Fruit fly (Drosophila melanogaster): ENCODE measurements around the gene Rab9D.

Gene Rab9D

DNA sequence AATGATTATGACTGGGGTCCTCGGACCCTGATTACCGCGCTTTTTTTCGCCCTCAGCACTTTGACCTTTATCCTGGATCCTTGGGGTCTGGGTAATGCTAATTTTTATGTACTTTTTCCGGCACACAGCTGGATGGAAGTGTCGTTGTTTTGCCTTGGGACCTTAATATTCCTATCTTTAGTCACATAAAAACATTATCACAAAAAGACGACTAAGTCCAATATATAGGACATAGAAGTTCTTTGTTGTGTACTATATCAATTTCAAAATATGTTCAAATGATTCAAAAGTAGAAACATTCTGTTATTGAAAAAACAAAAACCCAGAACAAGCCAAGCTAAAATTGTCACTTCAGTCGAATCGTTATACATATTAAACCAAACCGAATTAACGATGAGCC lies at the start of gene Rab9D:
Rab9D (plus strand) TSS at position 301 of the 400 bp plus-strand sequence.
- TF ChIP-seq CG8632 (GFP tag; optimal IDR thresholded peaks at IDR 0.05), result no peak
- TF ChIP-seq svp (GFP tag), result no peak

- peak; percentile 26 for TF ChIP-seq svp (GFP tag)
- TF ChIP-seq CG11762 (GFP tag; optimal IDR thresholded peaks at IDR 0.05; ENCODE audit: insufficient read depth), result no peak
- peak; percentile 2 for TF ChIP-seq Eip78C (GFP tag)
These were observed 48.4 kb upstream of the Rab9D start for dm6 chrX:10540463-10540862.

DNA sequence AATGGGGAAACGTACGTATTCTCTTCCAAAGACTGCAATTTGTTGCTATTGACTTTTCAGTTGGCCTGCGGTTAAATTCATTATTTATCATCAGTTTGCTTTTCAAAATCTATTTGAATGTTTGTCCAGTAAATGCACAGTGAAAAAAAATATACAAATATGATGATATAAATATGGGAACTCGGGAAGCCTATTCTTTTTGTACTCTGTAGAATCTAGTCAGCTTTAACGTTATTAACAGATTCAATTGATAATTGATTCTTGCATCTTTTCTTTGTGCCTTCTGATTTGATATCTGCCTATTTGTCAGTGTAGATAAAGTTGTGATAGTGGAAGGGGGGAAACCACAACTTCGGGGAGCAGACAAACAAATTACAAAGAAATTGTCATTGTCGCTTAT lies 45.6 kb upstream of the Rab9D start:
- TF ChIP-seq Smox (GFP tag; optimal IDR thresholded peaks at IDR 0.05) (no peak), cyc (GFP tag; optimal IDR thresholded peaks at IDR 0.05) (no peak), CG6276 (GFP tag; optimal IDR thresholded peaks at IDR 0.05) (no peak), topi (GFP tag; optimal IDR thresholded peaks at IDR 0.05) (no peak), ss (GFP tag; optimal IDR thresholded peaks at IDR 0.05) (no peak), fkh (GFP tag; optimal IDR thresholded peaks at IDR 0.05) (peak; percentile 53), CG4318 (GFP tag; optimal IDR thresholded peaks at IDR 0.05) (no peak), CG15336 (GFP tag; IDR thresholded peaks at IDR 0.05) (peak; percentile 43), svp (GFP tag) (peak; percentile 47), CG11902 (GFP tag; optimal IDR thresholded peaks at IDR 0.05) (no peak), fd59A (GFP tag; optimal IDR thresholded peaks at IDR 0.05) (no peak), CG32006 (GFP tag; optimal IDR thresholded peaks at IDR 0.05) (peak; percentile 40), fd85E (GFP tag; optimal IDR thresholded peaks at IDR 0.05) (no peak), Sox102F (GFP tag; optimal IDR thresholded peaks at IDR 0.05) (no peak), pdm3 (GFP tag; optimal IDR thresholded peaks at IDR 0.05) (peak; percentile 43), Hr4 (GFP tag; optimal IDR thresholded peaks at IDR 0.05) (peak; percentile 32), CG6808 (GFP tag; optimal IDR thresholded peaks at IDR 0.05) (no peak), eg (GFP tag; IDR thresholded peaks at IDR 0.05) (0 out of 3 replicates have a peak, but pooled peaks have one; percentile 22), CG8632 (GFP tag; optimal IDR thresholded peaks at IDR 0.05) (peak; percentile 3), esn (GFP tag; optimal IDR thresholded peaks at IDR 0.05) (peak; percentile 22), Met (GFP tag; optimal IDR thresholded peaks at IDR 0.05) (peak; percentile 5), Lpt (GFP tag; optimal IDR thresholded peaks at IDR 0.05) (no peak), Eip93F (GFP tag; optimal IDR thresholded peaks at IDR 0.05) (no peak), CG34406 (GFP tag; optimal IDR thresholded peaks at IDR 0.05) (no peak), achi (GFP tag; optimal IDR thresholded peaks at IDR 0.05) (peak; percentile 22), acj6 (GFP tag; optimal IDR thresholded peaks at IDR 0.05) (no peak), CG10669 (GFP tag; optimal IDR thresholded peaks at IDR 0.05) (peak; percentile 14), CG11294 (GFP tag; IDR thresholded peaks at IDR 0.05) (no peak), Sox14 (GFP tag; optimal IDR thresholded peaks at IDR 0.05) (peak; percentile 28), OdsH (GFP tag; optimal IDR thresholded peaks at IDR 0.05) (peak; percentile 26), Ets21C (GFP tag; optimal IDR thresholded peaks at IDR 0.05) (no peak), CG6854 (GFP tag; optimal IDR thresholded peaks at IDR 0.05) (no peak), CG1621 (tag; optimal IDR thresholded peaks at IDR 0.05) (no peak), lz (GFP tag; optimal IDR thresholded peaks at IDR 0.05) (peak; percentile 29), CG16779 (tag; optimal IDR thresholded peaks at IDR 0.05) (no peak), net (GFP tag; optimal IDR thresholded peaks at IDR 0.05) (no peak), dac (GFP tag; optimal IDR thresholded peaks at IDR 0.05) (no peak), Ets96B (tag; optimal IDR thresholded peaks at IDR 0.05) (no peak), Hr39 (GFP tag; optimal IDR thresholded peaks at IDR 0.05) (no peak), CG3032 (tag; optimal IDR thresholded peaks at IDR 0.05) (no peak), CG3919 (GFP tag; optimal IDR thresholded peaks at IDR 0.05) (peak; percentile 12), Hr38 (GFP tag; optimal IDR thresholded peaks at IDR 0.05) (no peak), dsx (GFP tag; optimal IDR thresholded peaks at IDR 0.05; ENCODE audit: poor library complexity, severe bottlenecking) (no peak), CG8119 (GFP tag; IDR thresholded peaks at IDR 0.05) (0 out of 3 replicates have a peak, but pooled peaks have one; percentile 22), CG6163 (GFP tag; IDR thresholded peaks at IDR 0.05) (peak; percentile 54; the same call in 2 of the 3 replicates), spab (GFP tag; optimal IDR thresholded peaks at IDR 0.05) (no peak), Eip78C (GFP tag) (peak; percentile 82)

Data from whole organism, prepupa.